Fruit fly (Drosophila melanogaster): Measurements from ENCODE around the gene CG15599.

Gene CG15599

DNA sequence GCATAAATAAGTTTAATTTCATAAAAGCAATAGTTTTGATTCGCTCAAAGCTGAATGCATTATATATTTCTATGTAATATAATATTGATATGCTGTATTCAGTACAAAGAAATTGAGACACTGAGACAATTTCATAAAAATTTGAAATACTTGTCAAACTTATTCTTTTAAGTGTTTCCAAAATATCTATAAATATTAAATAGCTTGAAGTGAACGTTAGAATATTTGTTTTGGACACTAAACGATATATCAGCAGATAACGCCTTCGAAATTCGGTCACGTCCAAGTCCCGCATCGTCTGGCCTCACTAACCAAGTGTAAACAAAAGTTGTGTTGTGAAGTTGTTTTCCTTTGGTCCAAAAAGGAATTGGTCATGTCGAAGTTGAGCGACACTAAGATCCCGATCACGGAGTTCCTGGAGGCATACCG lies 22.1 kb upstream of the CG15599 start:
- peak; percentile 74 for TF ChIP-seq fkh (GFP tag; optimal IDR thresholded peaks at IDR 0.05)
- no peak for TF ChIP-seq lz (GFP tag; optimal IDR thresholded peaks at IDR 0.05)
- TF ChIP-seq Eip78C (GFP tag): peak; percentile 43
- TF ChIP-seq svp (GFP tag): peak; percentile 48
- TF ChIP-seq CG32006 (GFP tag; optimal IDR thresholded peaks at IDR 0.05): no peak
- TF ChIP-seq net (GFP tag; optimal IDR thresholded peaks at IDR 0.05): no peak
- no peak for TF ChIP-seq CG10669 (GFP tag; optimal IDR thresholded peaks at IDR 0.05)
- TF ChIP-seq Lpt (GFP tag; optimal IDR thresholded peaks at IDR 0.05): no peak
- TF ChIP-seq CG8319 (GFP tag; optimal IDR thresholded peaks at IDR 0.05): no peak
- no peak for TF ChIP-seq Eip93F (GFP tag; optimal IDR thresholded peaks at IDR 0.05)
- TF ChIP-seq Ets96B (tag; optimal IDR thresholded peaks at IDR 0.05): no peak

DNA sequence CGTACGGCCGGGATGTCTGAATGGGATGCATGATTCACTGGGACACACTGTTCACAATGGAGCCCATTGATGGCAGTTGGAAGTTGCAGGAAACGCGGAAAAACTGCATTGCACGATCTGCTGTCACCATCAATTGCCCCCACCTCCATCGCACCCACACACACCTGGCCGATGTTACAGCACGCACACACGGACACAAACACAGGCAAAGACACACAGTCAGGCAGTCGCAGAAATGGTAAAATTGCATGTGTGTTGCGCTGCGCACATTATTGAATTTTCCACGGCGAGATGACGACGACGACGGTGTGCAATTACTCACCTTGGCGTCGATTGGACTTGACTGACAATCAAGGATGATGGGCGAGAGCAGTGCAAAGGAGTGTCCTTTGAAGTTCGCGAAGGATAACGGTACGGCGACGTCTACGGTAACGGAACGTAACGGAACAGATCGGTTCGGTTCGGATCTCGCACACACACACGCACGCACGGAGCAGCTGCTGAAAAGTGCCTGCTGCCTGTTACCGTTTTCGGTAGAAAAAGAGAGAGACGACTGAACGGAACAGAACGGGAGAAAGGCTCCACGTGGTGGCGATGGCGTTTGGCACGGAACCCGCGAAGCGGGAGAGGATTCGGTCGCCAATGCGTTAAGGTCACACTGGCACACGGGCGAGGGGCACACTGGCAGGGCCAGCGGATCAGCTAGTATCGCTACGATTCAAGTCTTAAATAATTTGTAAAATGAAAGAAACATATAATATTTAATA lies 21.5 kb upstream of the CG15599 start, which contains the start of the genes CG9281 and CG15601:
Gene CG9281, minus strand, starts transcription at position 556 of the 767 bp plus-strand sequence.
Gene CG15601, plus strand, starts transcription at position 664 of the 767 bp plus-strand sequence.
- no peak for TF ChIP-seq CG8632 (GFP tag; optimal IDR thresholded peaks at IDR 0.05)
- TF ChIP-seq CG1621 (tag; optimal IDR thresholded peaks at IDR 0.05): peak; percentile 13
- peak; percentile 24 to 60 for TF ChIP-seq ss (GFP tag; optimal IDR thresholded peaks at IDR 0.05)
- TF ChIP-seq Blimp-1 (GFP tag; optimal IDR thresholded peaks at IDR 0.05): no peak
- TF ChIP-seq Eip78C (GFP tag): peak; percentile 54
- TF ChIP-seq CG6854 (GFP tag; optimal IDR thresholded peaks at IDR 0.05): peak; percentile 55
- TF ChIP-seq eg (GFP tag; IDR thresholded peaks at IDR 0.05): peak; percentile 44; the same call in 2 of the 3 replicates
- TF ChIP-seq svp (GFP tag): peak; percentile 52
- TF ChIP-seq vri (GFP tag; optimal IDR thresholded peaks at IDR 0.05): peak; percentile 63

DNA sequence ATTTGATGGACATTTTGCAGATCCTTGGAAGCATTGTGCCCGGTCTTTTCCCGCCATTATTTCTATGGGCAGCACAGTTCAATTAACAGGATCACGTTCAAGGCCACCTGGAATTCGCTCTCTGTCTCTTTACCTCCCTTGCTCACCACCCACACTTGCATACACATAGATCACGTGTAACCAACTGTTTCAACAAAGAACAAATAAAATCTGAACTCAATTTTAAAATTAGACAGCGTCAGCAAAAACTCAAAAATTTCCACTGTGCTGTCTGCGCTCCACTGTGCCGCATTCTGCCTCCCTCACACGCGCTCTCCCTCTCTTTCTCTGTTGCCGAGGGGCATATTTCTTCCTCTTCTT lies 20.9 kb upstream of the CG15599 start:
- TF ChIP-seq esn (GFP tag; optimal IDR thresholded peaks at IDR 0.05) (peak; percentile 23), Hr39 (GFP tag; optimal IDR thresholded peaks at IDR 0.05) (peak; percentile 44), CG11294 (GFP tag; IDR thresholded peaks at IDR 0.05) (no peak), Blimp-1 (GFP tag; optimal IDR thresholded peaks at IDR 0.05) (no peak), CG9139 (GFP tag; optimal IDR thresholded peaks at IDR 0.05) (no peak), Hr4 (GFP tag; optimal IDR thresholded peaks at IDR 0.05) (no peak), achi (GFP tag; optimal IDR thresholded peaks at IDR 0.05) (peak; percentile 37), Ets96B (tag; optimal IDR thresholded peaks at IDR 0.05) (no peak), CG11902 (GFP tag; optimal IDR thresholded peaks at IDR 0.05) (peak; percentile 3), CG34406 (GFP tag; optimal IDR thresholded peaks at IDR 0.05) (no peak), CG32006 (GFP tag; optimal IDR thresholded peaks at IDR 0.05) (no peak), topi (GFP tag; optimal IDR thresholded peaks at IDR 0.05) (no peak), Ets21C (GFP tag; optimal IDR thresholded peaks at IDR 0.05) (no peak), eg (GFP tag; IDR thresholded peaks at IDR 0.05) (no peak), CG31627 (GFP tag; optimal IDR thresholded peaks at IDR 0.05) (no peak), dac (GFP tag; optimal IDR thresholded peaks at IDR 0.05) (no peak), CG3032 (tag; optimal IDR thresholded peaks at IDR 0.05) (peak; percentile 9), fd59A (GFP tag; optimal IDR thresholded peaks at IDR 0.05) (no peak), Sox102F (GFP tag; optimal IDR thresholded peaks at IDR 0.05) (no peak), CG10631 (GFP tag; optimal IDR thresholded peaks at IDR 0.05) (no peak), CG6808 (GFP tag; optimal IDR thresholded peaks at IDR 0.05) (peak; percentile 98), Eip78C (GFP tag) (peak; percentile 53), Sox14 (GFP tag; optimal IDR thresholded peaks at IDR 0.05) (peak; percentile 33), CG4318 (GFP tag; optimal IDR thresholded peaks at IDR 0.05) (no peak), CG3919 (GFP tag; optimal IDR thresholded peaks at IDR 0.05) (peak; percentile 35), CG7368 (GFP tag; optimal IDR thresholded peaks at IDR 0.05) (no peak), Eip75B (GFP tag; optimal IDR thresholded peaks at IDR 0.05) (peak; percentile 36), fkh (GFP tag; optimal IDR thresholded peaks at IDR 0.05) (no peak), acj6 (GFP tag; optimal IDR thresholded peaks at IDR 0.05) (no peak), CG6276 (GFP tag; optimal IDR thresholded peaks at IDR 0.05) (no peak), CG6792 (GFP tag; optimal IDR thresholded peaks at IDR 0.05) (peak; percentile 37), pdm3 (GFP tag; optimal IDR thresholded peaks at IDR 0.05) (no peak), ss (GFP tag; optimal IDR thresholded peaks at IDR 0.05) (no peak), CG6163 (GFP tag; IDR thresholded peaks at IDR 0.05) (0 out of 3 replicates have a peak, but pooled peaks have one; percentile 30), CG15336 (GFP tag; IDR thresholded peaks at IDR 0.05) (peak; percentile 38; the same call in 1 of the 2 replicates), net (GFP tag; optimal IDR thresholded peaks at IDR 0.05) (no peak)

Data from whole organism, prepupa.